Fruit fly (Drosophila melanogaster) whole organism, embryonic: ENCODE results near the gene CG15625.

Experiments used
- Abd-B ChIP-seq: fragments of 200-800 bp; sonication (Bioruptor generic); optimal IDR thresholded peaks from 2 replicates; lab custom pipeline; 2018; ENCODE audit warnings: missing biosample characterization, mild to moderate bottlenecking, missing genetic modification characterization, moderate library complexity
- Awh ChIP-seq: fragments of 200-800 bp; sonication (Bioruptor generic); IDR thresholded peaks from 2 replicates; pipeline ENCODE4, ENCODE4 v1.3.6; 2022; ENCODE audit warnings: missing biosample characterization, missing genetic modification characterization
- BEAF-32 ChIP-seq: fragments of 200-800 bp; sonication (Bioruptor generic); optimal IDR thresholded peaks from 3 replicates; lab custom pipeline; 2017; ENCODE audit warnings: missing biosample characterization, missing genetic modification characterization, mild to moderate bottlenecking, moderate library complexity, missing genetic modification reagents
- CG10209 ChIP-seq: fragments of 200-800 bp; sonication (Bioruptor generic); optimal IDR thresholded peaks from 3 replicates; lab custom pipeline; 2017; ENCODE audit warnings: missing biosample characterization, mild to moderate bottlenecking, missing genetic modification characterization, missing genetic modification reagents
- CG10267 ChIP-seq: fragments of 200-800 bp; sonication (Bioruptor generic); optimal IDR thresholded peaks from 2 replicates; lab custom pipeline; 2018; ENCODE audit warnings: missing biosample characterization, mild to moderate bottlenecking, missing genetic modification characterization, moderate library complexity
- CG11456 ChIP-seq: fragments of 200-800 bp; sonication (Bioruptor generic); IDR thresholded peaks from 3 replicates; pipeline ENCODE4 v1.3.6; 2022; ENCODE audit warnings: missing biosample characterization, missing genetic modification characterization
- CG11696 ChIP-seq: fragments of 200-800 bp; sonication (Bioruptor generic); IDR thresholded peaks from 2 replicates; pipeline ENCODE4 v1.3.6; 2022; ENCODE audit warnings: missing biosample characterization, missing genetic modification characterization
- CG1233 ChIP-seq: fragments of 200-800 bp; sonication (Bioruptor generic); optimal IDR thresholded peaks from 4 replicates; lab custom pipeline; 2018; ENCODE audit warnings: missing biosample characterization, mild to moderate bottlenecking, missing genetic modification characterization
- CG14014 ChIP-seq: fragments of 200-800 bp; sonication (Bioruptor generic); IDR thresholded peaks from 2 replicates; pipeline ENCODE4 v1.3.6; 2022; ENCODE audit warnings: missing biosample characterization, missing genetic modification characterization
- CG14965 ChIP-seq: fragments of 200-800 bp; sonication (Bioruptor generic); optimal IDR thresholded peaks from 2 replicates; lab custom pipeline; 2016; ENCODE audit warnings: missing biosample characterization, missing genetic modification characterization, borderline replicate concordance
- CG17568 ChIP-seq: fragments of 200-800 bp; sonication (Bioruptor generic); optimal IDR thresholded peaks from 2 replicates; lab custom pipeline; 2018; ENCODE audit warnings: missing biosample characterization, mild to moderate bottlenecking, missing genetic modification characterization, moderate library complexity
- CG17802 ChIP-seq: fragments of 200-800 bp; sonication (Bioruptor generic); optimal IDR thresholded peaks from 2 replicates; lab custom pipeline; 2018; ENCODE audit warnings: missing biosample characterization, mild to moderate bottlenecking, missing genetic modification characterization, moderate library complexity
- CG18262 ChIP-seq: fragments of 200-800 bp; optimal IDR thresholded peaks from 3 replicates; lab custom pipeline; 2019; ENCODE audit warnings: missing biosample characterization, mild to moderate bottlenecking, missing genetic modification characterization, moderate library complexity
- CG2202 ChIP-seq: fragments of 200-800 bp; sonication (Bioruptor generic); optimal IDR thresholded peaks from 2 replicates; lab custom pipeline; 2018; ENCODE audit warnings: missing biosample characterization, mild to moderate bottlenecking, missing genetic modification characterization
- CG32772 ChIP-seq: fragments of 200-800 bp; sonication (Bioruptor generic); IDR thresholded peaks from 2 replicates; pipeline ENCODE4 v1.3.6; 2022; ENCODE audit warnings: missing biosample characterization, missing genetic modification characterization
- CG3847 ChIP-seq: fragments of 200-800 bp; sonication (Bioruptor generic); IDR thresholded peaks from 2 replicates; pipeline ENCODE4 v1.3.6; 2022; ENCODE audit warnings: missing biosample characterization, missing genetic modification characterization
- CG42726 ChIP-seq: fragments of 200-800 bp; sonication (Bioruptor generic); IDR thresholded peaks from 2 replicates; pipeline ENCODE4 v1.3.6; 2022; ENCODE audit warnings: missing biosample characterization, missing genetic modification characterization; ENCODE audit not compliant: partially characterized antibody
- CG7839 ChIP-seq: fragments of 200-800 bp; sonication (Bioruptor generic); optimal IDR thresholded peaks from 3 replicates; lab custom pipeline; 2018; ENCODE audit warnings: missing biosample characterization, mild to moderate bottlenecking, missing genetic modification characterization, moderate library complexity
- CG8290 ChIP-seq, 3 experiments: fragments of 200-800 bp; sonication (Bioruptor generic); optimal IDR thresholded peaks; 2 replicates each; lab custom pipeline; 2016 to 2019; ENCODE audit warnings: missing biosample characterization in 3 of 3, missing genetic modification characterization in 3 of 3, mild to moderate bottlenecking in 2 of 3, moderate library complexity in 1 of 3
- CG9817 ChIP-seq: fragments of 200-800 bp; sonication (Bioruptor generic); optimal IDR thresholded peaks from 2 replicates; lab custom pipeline; 2018; ENCODE audit warnings: missing biosample characterization, mild to moderate bottlenecking, missing genetic modification characterization, moderate library complexity
- CkIIα-i1 ChIP-seq: fragments of 200-800 bp; sonication (Bioruptor generic); IDR thresholded peaks from 2 replicates; pipeline ENCODE4 v1.3.6; 2022; ENCODE audit warnings: missing biosample characterization, missing genetic modification characterization
- Dip2 ChIP-seq: fragments of 200-800 bp; sonication (Bioruptor generic); IDR thresholded peaks from 2 replicates; pipeline ENCODE4 v1.3.6; 2022; ENCODE audit warnings: missing biosample characterization, missing genetic modification characterization
- Dll ChIP-seq: fragments of 200-800 bp; sonication (Bioruptor generic); IDR thresholded peaks from 4 replicates; pipeline ENCODE4 v1.3.6; 2022; ENCODE audit warnings: missing biosample characterization, missing genetic modification characterization; ENCODE audit not compliant: partially characterized antibody
- Dref ChIP-seq: fragments of 200-800 bp; sonication (Bioruptor generic); IDR thresholded peaks from 2 replicates; pipeline ENCODE4 v1.3.6; 2022; ENCODE audit warnings: missing biosample characterization, missing genetic modification characterization
- ERR ChIP-seq: fragments of 200-800 bp; sonication (Bioruptor generic); optimal IDR thresholded peaks from 2 replicates; lab custom pipeline; 2016; ENCODE audit warnings: missing biosample characterization, missing genetic modification characterization
- Elba2 ChIP-seq: fragments of 200-800 bp; sonication (Bioruptor generic); optimal IDR thresholded peaks from 3 replicates; lab custom pipeline; 2016; ENCODE audit warnings: missing biosample characterization, missing genetic modification characterization
- Ets97D ChIP-seq: fragments of 200-800 bp; sonication (Bioruptor generic); optimal IDR thresholded peaks from 3 replicates; lab custom pipeline; 2016; ENCODE audit warnings: missing biosample characterization, missing genetic modification characterization
- Hand ChIP-seq: fragments of 200-800 bp; sonication (Bioruptor generic); optimal IDR thresholded peaks from 2 replicates; lab custom pipeline; 2017; ENCODE audit warnings: mild to moderate bottlenecking, missing biosample characterization, missing genetic modification reagents, missing genetic modification characterization
- Jarid2 ChIP-seq: fragments of 200-800 bp; sonication (Bioruptor generic); optimal IDR thresholded peaks from 3 replicates; lab custom pipeline; 2017; ENCODE audit warnings: mild to moderate bottlenecking, missing biosample characterization, missing genetic modification reagents, missing genetic modification characterization
- MBD-R2 ChIP-seq: fragments of 200-800 bp; sonication (Bioruptor generic); IDR thresholded peaks from 2 replicates; pipeline ENCODE4 v1.3.6; 2022; ENCODE audit warnings: missing biosample characterization, missing genetic modification characterization
- NfI ChIP-seq: fragments of 200-800 bp; sonication (Bioruptor generic); optimal IDR thresholded peaks from 3 replicates; lab custom pipeline; 2018; ENCODE audit warnings: missing biosample characterization, mild to moderate bottlenecking, missing genetic modification characterization, moderate library complexity
- Sox102F ChIP-seq: fragments of 200-800 bp; sonication (Bioruptor generic); optimal IDR thresholded peaks from 2 replicates; lab custom pipeline; 2018; ENCODE audit warnings: missing biosample characterization, mild to moderate bottlenecking, missing genetic modification characterization, moderate library complexity
- ato ChIP-seq: fragments of 200-800 bp; sonication (Bioruptor generic); IDR thresholded peaks from 2 replicates; pipeline ENCODE4 v1.3.6; 2022; ENCODE audit warnings: missing biosample characterization, missing genetic modification characterization; ENCODE audit not compliant: partially characterized antibody
- cad ChIP-seq: fragments of >200 bp; optimal IDR thresholded peaks from 2 replicates; lab custom pipeline; 2017; ENCODE audit warnings: missing biosample characterization, missing genetic modification characterization
- chinmo ChIP-seq: fragments of 200-800 bp; sonication (Bioruptor generic); IDR thresholded peaks from 4 replicates; pipeline ENCODE4 v1.3.6; 2022; ENCODE audit warnings: missing biosample characterization, missing genetic modification characterization; ENCODE audit not compliant: partially characterized antibody
- corto ChIP-seq: fragments of 200-800 bp; sonication (Bioruptor generic); optimal IDR thresholded peaks from 2 replicates; lab custom pipeline; 2016; ENCODE audit warnings: missing biosample characterization, mild to moderate bottlenecking, missing genetic modification characterization, moderate library complexity
- da ChIP-seq: fragments of 200-800 bp; sonication (Bioruptor generic); optimal IDR thresholded peaks from 2 replicates; lab custom pipeline; 2016; ENCODE audit warnings: missing biosample characterization, missing genetic modification characterization
- dmrt11E ChIP-seq: fragments of 200-800 bp; sonication (Bioruptor generic); optimal IDR thresholded peaks from 3 replicates; lab custom pipeline; 2018; ENCODE audit warnings: missing biosample characterization, mild to moderate bottlenecking, missing genetic modification characterization, moderate library complexity
- exex ChIP-seq: fragments of 200-800 bp; sonication (Bioruptor generic); optimal IDR thresholded peaks from 4 replicates; lab custom pipeline; 2018; ENCODE audit warnings: missing biosample characterization, mild to moderate bottlenecking, missing genetic modification characterization, moderate library complexity
- eyg ChIP-seq: fragments of 200-800 bp; sonication (Bioruptor generic); optimal IDR thresholded peaks from 3 replicates; lab custom pipeline; 2016; ENCODE audit warnings: missing biosample characterization, missing genetic modification characterization
- fru ChIP-seq: fragments of >200 bp; optimal IDR thresholded peaks from 2 replicates; lab custom pipeline; 2017
- grau ChIP-seq: fragments of 200-800 bp; optimal IDR thresholded peaks from 3 replicates; lab custom pipeline; 2019; ENCODE audit warnings: missing biosample characterization, mild to moderate bottlenecking, missing genetic modification characterization, moderate library complexity
- h ChIP-seq: fragments of >200 bp; optimal IDR thresholded peaks from 2 replicates; lab custom pipeline; 2017
- inv ChIP-seq: fragments of 200-800 bp; sonication (Bioruptor generic); IDR thresholded peaks from 2 replicates; pipeline ENCODE4 v1.3.6; 2022; ENCODE audit warnings: missing biosample characterization, missing genetic modification characterization; ENCODE audit not compliant: partially characterized antibody
- kah ChIP-seq: fragments of 200-800 bp; sonication (Bioruptor generic); optimal IDR thresholded peaks from 2 replicates; lab custom pipeline; 2018; ENCODE audit warnings: missing biosample characterization, mild to moderate bottlenecking, missing genetic modification characterization
- kni ChIP-seq: fragments of 200-800 bp; sonication (Bioruptor generic); optimal IDR thresholded peaks from 3 replicates; lab custom pipeline; 2017; ENCODE audit warnings: mild to moderate bottlenecking, missing biosample characterization, missing genetic modification reagents, missing genetic modification characterization
- mirr ChIP-seq: fragments of 200-800 bp; sonication (Bioruptor generic); optimal IDR thresholded peaks from 3 replicates; lab custom pipeline; 2018; ENCODE audit warnings: missing biosample characterization, mild to moderate bottlenecking, missing genetic modification characterization
- pnt ChIP-seq: fragments of 200-800 bp; sonication (Bioruptor generic); optimal IDR thresholded peaks from 3 replicates; lab custom pipeline; 2016; ENCODE audit warnings: missing biosample characterization, missing genetic modification characterization
- tna ChIP-seq: fragments of 200-800 bp; sonication (Bioruptor generic); IDR thresholded peaks from 2 replicates; pipeline ENCODE4 v1.3.6; 2022; ENCODE audit warnings: missing biosample characterization, missing genetic modification characterization; ENCODE audit not compliant: partially characterized antibody
- ttk ChIP-seq: fragments of 200-800 bp; sonication (Bioruptor generic); IDR thresholded peaks from 2 replicates; pipeline ENCODE4 v2.1.2; 2022; ENCODE audit warnings: missing biosample characterization, missing genetic modification characterization
- usp ChIP-seq: fragments of >200 bp; optimal IDR thresholded peaks from 2 replicates; lab custom pipeline; 2017; ENCODE audit warnings: missing biosample characterization, missing genetic modification characterization

Gene CG15625

dm6 chr2L:4883023-4883392 lies 6.8 kb upstream of the CG15625 start, which contains the start of the genes Cf2 and CG3008 (continued):
- TF ChIP-seq ttk (GFP tag; lab: Robert Waterston, UW), result no peak
- no peak for TF ChIP-seq pnt (GFP tag; lab: Kevin White, UChicago)
- TF ChIP-seq cad (GFP tag; lab: Kevin White, UChicago), result no peak
- TF ChIP-seq CG42726, result peak; percentile 42; the same call in 1 of the 2 replicates
- TF ChIP-seq usp, result no peak
- TF ChIP-seq exex (tag; lab: Kevin White, UChicago), result no peak
- TF ChIP-seq Dip2 (GFP tag; lab: Robert Waterston, UW), result no peak
- no peak for TF ChIP-seq Hand (GFP tag; lab: Kevin White, UChicago)
- TF ChIP-seq da (GFP tag; lab: Kevin White, UChicago), result no peak
- peak; percentile 64 for TF ChIP-seq CG10267 (tag; lab: Kevin White, UChicago)
- no peak for TF ChIP-seq CG32772 (GFP tag; lab: Robert Waterston, UW)
- no peak for TF ChIP-seq CG9817 (tag; lab: Kevin White, UChicago)
- TF ChIP-seq h, result no peak
- TF ChIP-seq CkIIα-i1 (GFP tag; lab: Robert Waterston, UW), result no peak
- no peak for TF ChIP-seq CG11456
- peak; percentile 60 for TF ChIP-seq ato (GFP tag; lab: Robert Waterston, UW)
- TF ChIP-seq CG11696 (GFP tag; lab: Robert Waterston, UW), result no peak
- 0 out of 4 replicates have a peak, but pooled peaks have one; percentile 50 for TF ChIP-seq chinmo (GFP tag; lab: Robert Waterston, UW)
- peak; percentile 14 for TF ChIP-seq CG8290 (GFP tag; optimal IDR thresholded peaks at IDR 0.05; lab: Kevin White, UChicago)
- TF ChIP-seq CG8290 (tag; optimal IDR thresholded peaks at IDR 0.05; lab: Kevin White, UChicago), result no peak
- no peak for TF ChIP-seq CG17802 (tag; lab: Kevin White, UChicago)
- TF ChIP-seq inv, result peak; percentile 76
- TF ChIP-seq Ets97D (GFP tag; lab: Kevin White, UChicago), result peak; percentile 72
- TF ChIP-seq Abd-B (GFP tag; lab: Kevin White, UChicago), result no peak
- TF ChIP-seq fru (lab: Kevin White, UChicago), result no peak
- TF ChIP-seq Elba2, result peak; percentile 45
- TF ChIP-seq dmrt11E (tag; lab: Kevin White, UChicago), result no peak
- peak; percentile 70; the same call in 1 of the 2 replicates for TF ChIP-seq tna (GFP tag; lab: Robert Waterston, UW)
- no peak for TF ChIP-seq CG2202
- no peak for TF ChIP-seq ERR (GFP tag; lab: Kevin White, UChicago)
- peak; percentile 12 for TF ChIP-seq CG18262 (tag; lab: Kevin White, UChicago)
- no peak for TF ChIP-seq CG10209 (GFP tag; lab: Kevin White, UChicago)
- TF ChIP-seq mirr (GFP tag; lab: Kevin White, UChicago), result no peak
- TF ChIP-seq MBD-R2 (GFP tag; lab: Robert Waterston, UW), result peak; percentile 64
- no peak for TF ChIP-seq CG14014 (GFP tag; lab: Robert Waterston, UW)
- TF ChIP-seq CG1233 (GFP tag; lab: Kevin White, UChicago), result no peak
- TF ChIP-seq corto (GFP tag; lab: Kevin White, UChicago), result no peak
- peak; percentile 44; the same call in 1 of the 2 replicates for TF ChIP-seq CG3847 (GFP tag; lab: Robert Waterston, UW)
- no peak for TF ChIP-seq CG17568 (GFP tag; lab: Kevin White, UChicago)
- no peak for TF ChIP-seq Sox102F (GFP tag; lab: Kevin White, UChicago)
- TF ChIP-seq grau (tag; lab: Kevin White, UChicago), result no peak
- no peak for TF ChIP-seq CG14965 (GFP tag; lab: Kevin White, UChicago)
- TF ChIP-seq kni (GFP tag; lab: Kevin White, UChicago), result no peak
- peak; percentile 90 for TF ChIP-seq Dll
- TF ChIP-seq Awh (GFP tag; lab: Robert Waterston, UW), result no peak
- no peak for TF ChIP-seq NfI (GFP tag; lab: Kevin White, UChicago)
- no peak for TF ChIP-seq kah (GFP tag; lab: Kevin White, UChicago)
- no peak for TF ChIP-seq eyg (GFP tag; lab: Kevin White, UChicago)
- TF ChIP-seq CG7839, result no peak
- peak; percentile 83 for TF ChIP-seq Dref (GFP tag; lab: Robert Waterston, UW)
- TF ChIP-seq Jarid2, result no peak
- TF ChIP-seq BEAF-32, result peak; percentile 92
